Fruit fly (Drosophila melanogaster) whole organism, embryonic: Measurements from ENCODE around the gene CG3036.

Source experiments
- Awh ChIP-seq: fragments of 200-800 bp; sonication (Bioruptor generic); IDR thresholded peaks from 2 replicates; pipeline ENCODE4, ENCODE4 v1.3.6; 2022; ENCODE audit warnings: missing biosample characterization, missing genetic modification characterization
- Blimp-1 ChIP-seq: fragments of 200-800 bp; sonication (Bioruptor generic); optimal IDR thresholded peaks from 3 replicates; lab custom pipeline; 2018; ENCODE audit warnings: missing biosample characterization, missing genetic modification characterization, mild to moderate bottlenecking, moderate library complexity, missing genetic modification reagents
- BtbVII ChIP-seq: fragments of 200-800 bp; sonication (Bioruptor generic); optimal IDR thresholded peaks from 3 replicates; lab custom pipeline; 2017; ENCODE audit warnings: missing biosample characterization, mild to moderate bottlenecking, missing genetic modification characterization
- CG10147 ChIP-seq: fragments of 200-800 bp; sonication (Bioruptor generic); optimal IDR thresholded peaks from 2 replicates; lab custom pipeline; 2019; ENCODE audit warnings: missing biosample characterization, mild to moderate bottlenecking, missing genetic modification characterization, moderate library complexity
- CG11247 ChIP-seq: fragments of 200-800 bp; sonication (Bioruptor generic); IDR thresholded peaks from 2 replicates; pipeline ENCODE4 v1.3.6; 2022; ENCODE audit warnings: missing biosample characterization, missing genetic modification characterization
- CG11504 ChIP-seq: fragments of 200-800 bp; sonication (Bioruptor generic); optimal IDR thresholded peaks from 3 replicates; lab custom pipeline; 2019; ENCODE audit warnings: missing biosample characterization, mild to moderate bottlenecking, missing genetic modification characterization, moderate library complexity
- CG11696 ChIP-seq: fragments of 200-800 bp; sonication (Bioruptor generic); IDR thresholded peaks from 2 replicates; pipeline ENCODE4 v1.3.6; 2022; ENCODE audit warnings: missing biosample characterization, missing genetic modification characterization
- CG12071 ChIP-seq: fragments of 200-800 bp; sonication (Bioruptor generic); optimal IDR thresholded peaks from 3 replicates; lab custom pipeline; 2018; ENCODE audit warnings: missing biosample characterization, mild to moderate bottlenecking, missing genetic modification characterization
- CG12104 ChIP-seq: fragments of 200-800 bp; sonication (Bioruptor generic); optimal IDR thresholded peaks from 3 replicates; lab custom pipeline; 2016; ENCODE audit warnings: missing biosample characterization, missing genetic modification characterization
- CG13424 ChIP-seq: fragments of 200-800 bp; sonication (Bioruptor generic); optimal IDR thresholded peaks from 2 replicates; lab custom pipeline; 2019; ENCODE audit warnings: missing biosample characterization, mild to moderate bottlenecking, missing genetic modification characterization, moderate library complexity
- CG14050 ChIP-seq: fragments of 200-800 bp; sonication (Bioruptor generic); IDR thresholded peaks from 3 replicates; pipeline ENCODE4 v1.3.6; 2022; ENCODE audit warnings: missing biosample characterization, missing genetic modification characterization
- CG1529 ChIP-seq: fragments of 200-800 bp; sonication (Bioruptor generic); optimal IDR thresholded peaks from 3 replicates; lab custom pipeline; 2018; ENCODE audit warnings: missing biosample characterization, missing genetic modification characterization
- CG15479 ChIP-seq: fragments of 200-800 bp; sonication (Bioruptor generic); optimal IDR thresholded peaks from 3 replicates; lab custom pipeline; 2019; ENCODE audit warnings: missing biosample characterization, mild to moderate bottlenecking, missing genetic modification characterization, moderate library complexity
- CG15696 ChIP-seq: fragments of 200-800 bp; sonication (Bioruptor generic); optimal IDR thresholded peaks from 2 replicates; lab custom pipeline; 2019; ENCODE audit warnings: missing biosample characterization, mild to moderate bottlenecking, missing genetic modification characterization, moderate library complexity
- CG2712 ChIP-seq: fragments of 200-800 bp; optimal IDR thresholded peaks from 3 replicates; lab custom pipeline; 2019; ENCODE audit warnings: missing biosample characterization, mild to moderate bottlenecking, missing genetic modification characterization, moderate library complexity
- CG30431 ChIP-seq: fragments of 200-800 bp; sonication (Bioruptor generic); optimal IDR thresholded peaks from 2 replicates; lab custom pipeline; 2017; ENCODE audit warnings: missing biosample characterization, missing genetic modification characterization
- CG31388 ChIP-seq: fragments of 200-800 bp; sonication (Bioruptor generic); optimal IDR thresholded peaks from 2 replicates; lab custom pipeline; 2016; ENCODE audit warnings: missing biosample characterization, missing genetic modification characterization
- CG6272 ChIP-seq: fragments of 200-800 bp; sonication (Bioruptor generic); IDR thresholded peaks from 2 replicates; pipeline ENCODE4 v1.3.6; 2022; ENCODE audit warnings: missing biosample characterization, missing genetic modification characterization
- CG7372 ChIP-seq: fragments of 200-800 bp; sonication (Bioruptor generic); IDR thresholded peaks from 2 replicates; pipeline ENCODE4 v1.3.6; 2022; ENCODE audit warnings: missing biosample characterization, missing genetic modification characterization
- CG7556 ChIP-seq: fragments of 200-800 bp; sonication (Bioruptor generic); optimal IDR thresholded peaks from 2 replicates; lab custom pipeline; 2017; ENCODE audit warnings: missing biosample characterization, mild to moderate bottlenecking, missing genetic modification characterization
- CG9727 ChIP-seq: fragments of 200-800 bp; sonication (Bioruptor generic); optimal IDR thresholded peaks from 3 replicates; lab custom pipeline; 2017; ENCODE audit warnings: missing biosample characterization, mild to moderate bottlenecking, missing genetic modification characterization
- Chrac-16 ChIP-seq: fragments of 200-800 bp; sonication (Bioruptor generic); optimal IDR thresholded peaks from 3 replicates; lab custom pipeline; 2016; ENCODE audit warnings: missing biosample characterization, missing genetic modification characterization
- Drgx ChIP-seq: fragments of 200-800 bp; sonication (Bioruptor generic); IDR thresholded peaks from 2 replicates; pipeline ENCODE4 v1.3.6; 2022; ENCODE audit warnings: missing biosample characterization, missing genetic modification characterization
- H15 ChIP-seq: fragments of 200-800 bp; sonication (Bioruptor generic); IDR thresholded peaks from 3 replicates; pipeline ENCODE4 v1.3.6; 2022; ENCODE audit warnings: missing biosample characterization, missing genetic modification characterization
- HmgD ChIP-seq: fragments of 200-800 bp; sonication (Bioruptor generic); optimal IDR thresholded peaks from 3 replicates; lab custom pipeline; 2016; ENCODE audit warnings: missing biosample characterization, missing genetic modification characterization
- Hr3 ChIP-seq: fragments of 200-800 bp; sonication (Bioruptor generic); optimal IDR thresholded peaks from 3 replicates; lab custom pipeline; 2016; ENCODE audit warnings: missing biosample characterization, missing genetic modification characterization
- Hr78 ChIP-seq, 2 experiments: fragments of 200-800 bp in 1 of 2; fragments of >200 bp in 1 of 2; sonication (Bioruptor generic) in 1 of 2; optimal IDR thresholded peaks; 2 replicates each; lab custom pipeline; 2017 to 2019; ENCODE audit warnings: missing biosample characterization in 2 of 2, missing genetic modification characterization in 2 of 2, mild to moderate bottlenecking in 1 of 2, moderate library complexity in 1 of 2
- Mad ChIP-seq: fragments of 200-800 bp; sonication (Bioruptor generic); optimal IDR thresholded peaks from 2 replicates; lab custom pipeline; 2016; ENCODE audit warnings: missing biosample characterization, missing genetic modification characterization
- Meics ChIP-seq: fragments of 200-800 bp; sonication (Bioruptor generic); optimal IDR thresholded peaks from 2 replicates; lab custom pipeline; 2017; ENCODE audit warnings: missing biosample characterization, mild to moderate bottlenecking, missing genetic modification characterization
- Optix ChIP-seq: fragments of 200-800 bp; sonication (Bioruptor generic); IDR thresholded peaks from 3 replicates; pipeline ENCODE4 v1.3.6; 2022; ENCODE audit warnings: missing biosample characterization, missing genetic modification characterization
- Ssrp ChIP-seq: fragments of 200-800 bp; sonication (Bioruptor generic); optimal IDR thresholded peaks from 2 replicates; lab custom pipeline; 2018; ENCODE audit warnings: missing biosample characterization, mild to moderate bottlenecking, missing genetic modification characterization, moderate library complexity
- Vsx1 ChIP-seq: fragments of 200-800 bp; sonication (Bioruptor generic); optimal IDR thresholded peaks from 2 replicates; lab custom pipeline; 2017; ENCODE audit warnings: missing biosample characterization, mild to moderate bottlenecking, missing genetic modification characterization, missing genetic modification reagents
- bbx ChIP-seq: fragments of 200-800 bp; sonication (Bioruptor generic); IDR thresholded peaks from 2 replicates; pipeline ENCODE4 v1.3.6; 2022; ENCODE audit warnings: missing biosample characterization, missing genetic modification characterization; ENCODE audit not compliant: partially characterized antibody
- ci ChIP-seq: fragments of 200-800 bp; sonication (Bioruptor generic); IDR thresholded peaks from 3 replicates; pipeline ENCODE4 v1.3.6; 2022; ENCODE audit warnings: missing biosample characterization, missing genetic modification characterization
- croc ChIP-seq: fragments of 200-800 bp; sonication (Bioruptor generic); conservative IDR thresholded peaks from 3 replicates; pipeline ENCODE4 v1.3.6; 2022; ENCODE audit warnings: missing biosample characterization, missing genetic modification characterization
- exex ChIP-seq: fragments of 200-800 bp; sonication (Bioruptor generic); optimal IDR thresholded peaks from 4 replicates; lab custom pipeline; 2018; ENCODE audit warnings: missing biosample characterization, mild to moderate bottlenecking, missing genetic modification characterization, moderate library complexity
- gsb-n ChIP-seq: fragments of 200-800 bp; sonication (Bioruptor generic); optimal IDR thresholded peaks from 3 replicates; lab custom pipeline; 2018; ENCODE audit warnings: missing biosample characterization, mild to moderate bottlenecking, missing genetic modification characterization
- hb ChIP-seq: fragments of 200-800 bp; sonication (Bioruptor generic); IDR thresholded peaks from 3 replicates; pipeline ENCODE4 v1.3.6; 2022; ENCODE audit warnings: missing biosample characterization, missing genetic modification characterization; ENCODE audit not compliant: partially characterized antibody
- hth ChIP-seq: fragments of >200 bp; optimal IDR thresholded peaks from 2 replicates; lab custom pipeline; 2017; ENCODE audit warnings: inconsistent platforms
- jumu ChIP-seq: fragments of 200-800 bp; sonication (Bioruptor generic); optimal IDR thresholded peaks from 3 replicates; lab custom pipeline; 2016; ENCODE audit warnings: missing biosample characterization, missing genetic modification characterization
- lola ChIP-seq, 3 experiments: fragments of >200 bp in 2 of 3; fragments of 200-800 bp in 1 of 3; sonication (Bioruptor generic) in 1 of 3; optimal IDR thresholded peaks; 2 replicates each; lab custom pipeline; 2017 to 2019; ENCODE audit warnings: missing biosample characterization in 3 of 3, missing genetic modification characterization in 3 of 3, mild to moderate bottlenecking in 1 of 3, moderate library complexity in 1 of 3
- onecut ChIP-seq: fragments of 200-800 bp; sonication (Bioruptor generic); IDR thresholded peaks from 2 replicates; pipeline ENCODE4 v1.3.6; 2022; ENCODE audit warnings: missing biosample characterization, missing genetic modification characterization
- ranshi ChIP-seq: fragments of 200-800 bp; sonication (Bioruptor generic); IDR thresholded peaks from 2 replicates; pipeline ENCODE4 v1.3.6; 2022; ENCODE audit warnings: missing biosample characterization, missing genetic modification characterization
- tap ChIP-seq: fragments of 200-800 bp; optimal IDR thresholded peaks from 3 replicates; lab custom pipeline; 2019; ENCODE audit warnings: missing biosample characterization, mild to moderate bottlenecking, missing genetic modification characterization, moderate library complexity
- tio ChIP-seq: fragments of 200-800 bp; sonication (Bioruptor generic); optimal IDR thresholded peaks from 2 replicates; lab custom pipeline; 2017; ENCODE audit warnings: missing biosample characterization, missing genetic modification characterization, inconsistent platforms
- tna ChIP-seq: fragments of 200-800 bp; sonication (Bioruptor generic); IDR thresholded peaks from 2 replicates; pipeline ENCODE4 v1.3.6; 2022; ENCODE audit warnings: missing biosample characterization, missing genetic modification characterization; ENCODE audit not compliant: partially characterized antibody
- vvl ChIP-seq: fragments of 200-800 bp; sonication (Bioruptor generic); IDR thresholded peaks from 2 replicates; pipeline ENCODE4 v1.3.6; 2022; ENCODE audit warnings: missing biosample characterization, missing genetic modification characterization
- wor ChIP-seq: fragments of 200-800 bp; sonication (Bioruptor generic); IDR thresholded peaks from 2 replicates; pipeline ENCODE4 v1.3.6; 2022; ENCODE audit warnings: missing biosample characterization, missing genetic modification characterization
- yki ChIP-seq: fragments of >200 bp; optimal IDR thresholded peaks from 3 replicates; lab custom pipeline; 2018

Gene CG3036

dm6 chr2L:4907986-4908385, 16.1 kb downstream of the CG3036 start (continued):
- TF ChIP-seq CG6272 (GFP tag; lab: Robert Waterston, UW) (no peak), Meics (GFP tag; lab: Kevin White, UChicago) (peak; percentile 54), CG12104 (GFP tag; lab: Kevin White, UChicago) (peak; percentile 64), jumu (GFP tag; lab: Kevin White, UChicago) (no peak), CG7372 (GFP tag; lab: Robert Waterston, UW) (peak; percentile 31; the same call in 1 of the 2 replicates), Optix (GFP tag; lab: Robert Waterston, UW) (peak; percentile 54; the same call in 2 of the 3 replicates), CG7556 (GFP tag; lab: Kevin White, UChicago) (peak; percentile 75), hb (GFP tag; lab: Robert Waterston, UW) (no peak), ranshi (peak; percentile 51; the same call in 1 of the 2 replicates), bbx (GFP tag; lab: Robert Waterston, UW) (no peak), CG14050 (GFP tag; lab: Robert Waterston, UW) (peak; percentile 76)
- TF ChIP-seq, all 482 proteins: peak for 246

dm6 chr2L:4915715-4916153, 23.8 kb downstream of the CG3036 start:
- peak; percentile 63 for TF ChIP-seq CG11504 (tag; lab: Kevin White, UChicago)
- TF ChIP-seq Ssrp (tag; lab: Kevin White, UChicago), result peak; percentile 17
- TF ChIP-seq BtbVII (GFP tag; lab: Kevin White, UChicago), result peak; percentile 30
- TF ChIP-seq CG1529 (GFP tag; lab: Kevin White, UChicago), result peak; percentile 28
- peak; percentile 39 for TF ChIP-seq CG9727 (GFP tag; lab: Kevin White, UChicago)
- no peak for TF ChIP-seq hth (lab: Kevin White, UChicago)
- 0 out of 2 replicates have a peak, but pooled peaks have one; percentile 16 for TF ChIP-seq onecut (GFP tag; lab: Robert Waterston, UW)
- TF ChIP-seq tio, result no peak
- no peak for TF ChIP-seq CG10147 (GFP tag; lab: Kevin White, UChicago)
- TF ChIP-seq HmgD, result no peak
- TF ChIP-seq CG14050 (GFP tag; lab: Robert Waterston, UW), result no peak
- TF ChIP-seq Hr3, result peak; percentile 17
- peak; percentile 15 for TF ChIP-seq Vsx1
- 0 out of 2 replicates have a peak, but pooled peaks have one; percentile 22 for TF ChIP-seq vvl
- TF ChIP-seq CG13424 (tag; lab: Kevin White, UChicago), result peak; percentile 24
- TF ChIP-seq tna (GFP tag; lab: Robert Waterston, UW), result no peak
- peak; percentile 46; the same call in 2 of the 3 replicates for TF ChIP-seq croc (GFP tag; lab: Robert Waterston, UW)
- TF ChIP-seq CG11247 (GFP tag; lab: Robert Waterston, UW), result no peak
- peak; percentile 55 for TF ChIP-seq Blimp-1
- no peak for TF ChIP-seq CG11696 (GFP tag; lab: Robert Waterston, UW)
- no peak for TF ChIP-seq CG12071 (GFP tag; lab: Kevin White, UChicago)
- peak in 1 of 2 experiments; percentile 90 for TF ChIP-seq Hr78 (GFP tag; optimal IDR thresholded peaks at IDR 0.05; lab: Kevin White, UChicago)
- peak; percentile 6 for TF ChIP-seq gsb-n (tag; lab: Kevin White, UChicago)
- no peak for TF ChIP-seq tap (tag; lab: Kevin White, UChicago)
- TF ChIP-seq ci, result 0 out of 3 replicates have a peak, but pooled peaks have one; percentile 40
- TF ChIP-seq Awh, result peak; percentile 53; the same call in 1 of the 2 replicates
- peak; percentile 11 for TF ChIP-seq CG30431 (GFP tag; lab: Kevin White, UChicago)
- TF ChIP-seq Chrac-16 (GFP tag; lab: Kevin White, UChicago), result no peak
- TF ChIP-seq wor (GFP tag; lab: Robert Waterston, UW), result peak; percentile 33; the same call in 1 of the 2 replicates
- no peak for TF ChIP-seq exex (tag; lab: Kevin White, UChicago)
- TF ChIP-seq CG15696 (tag; lab: Kevin White, UChicago), result peak; percentile 26
- TF ChIP-seq Mad (GFP tag; lab: Kevin White, UChicago), result no peak
- TF ChIP-seq Drgx (GFP tag; lab: Robert Waterston, UW), result peak; percentile 22; the same call in 1 of the 2 replicates
- TF ChIP-seq CG31388 (GFP tag; lab: Kevin White, UChicago), result no peak
- TF ChIP-seq CG2712 (tag; lab: Kevin White, UChicago), result peak; percentile 49
- no peak for TF ChIP-seq yki (lab: Kevin White, UChicago)
- TF ChIP-seq H15 (GFP tag; lab: Robert Waterston, UW), result 0 out of 3 replicates have a peak, but pooled peaks have one; percentile 59
- no peak for TF ChIP-seq CG15479 (GFP tag; lab: Kevin White, UChicago)
- peak in 1 of 3 experiments; percentile 37 for TF ChIP-seq lola (GFP tag; optimal IDR thresholded peaks at IDR 0.05; lab: Kevin White, UChicago)
